5 worm cellular contexts compared by ENCODE assay signal in genomic region chrIV:2390251-2390672, ce11.
TF ChIP-seq lines count a peak whose summit lies in the region.

No protein-coding gene starts in this region.

TF ChIP-seq in whole organism, L1 larva, 84 proteins besides CTCF, POLR2A, EP300 and RAD21 (continues in another document):
- TF ChIP-seq lsy-2 (tag; optimal IDR thresholded peaks at IDR 0.05; lab: Kevin White, UChicago): peak; percentile 42 to 53
- TF ChIP-seq fkh-8 (tag; optimal IDR thresholded peaks at IDR 0.05; lab: Kevin White, UChicago): no peak
- no peak for TF ChIP-seq egl-13 (tag; optimal IDR thresholded peaks at IDR 0.05; lab: Kevin White, UChicago)
- no peak for TF ChIP-seq lin-15B (tag; optimal IDR thresholded peaks at IDR 0.05; lab: Kevin White, UChicago)
- TF ChIP-seq xbp-1 (tag; optimal IDR thresholded peaks at IDR 0.05; lab: Kevin White, UChicago): peak; percentile 12
- TF ChIP-seq elt-3 (tag; optimal IDR thresholded peaks at IDR 0.05; lab: Kevin White, UChicago): peak in 2 of 6 experiments; percentile 6 to 52
- no peak for TF ChIP-seq hlh-4 (tag; optimal IDR thresholded peaks at IDR 0.05; lab: Kevin White, UChicago)
- TF ChIP-seq nhr-84 (tag; optimal IDR thresholded peaks at IDR 0.05; lab: Kevin White, UChicago): no peak
- no peak for TF ChIP-seq egl-27 (tag; optimal IDR thresholded peaks at IDR 0.05; lab: Kevin White, UChicago)
- no peak for TF ChIP-seq efl-3 (GFP tag; optimal IDR thresholded peaks at IDR 0.05; lab: Kevin White, UChicago)
- no peak for TF ChIP-seq ceh-90 (tag; optimal IDR thresholded peaks at IDR 0.05; lab: Kevin White, UChicago)
- peak; percentile 21 for TF ChIP-seq lin-13 (GFP tag; optimal IDR thresholded peaks at IDR 0.05; lab: Kevin White, UChicago)
- no peak for TF ChIP-seq nhr-85 (tag; lab: Kevin White, UChicago)
- TF ChIP-seq nhr-90 (tag; optimal IDR thresholded peaks at IDR 0.05; lab: Kevin White, UChicago; ENCODE audit: poor library complexity): peak; percentile 58
- TF ChIP-seq isw-1 (GFP tag; IDR thresholded peaks at IDR 0.05; lab: Robert Waterston, UW): no peak
- TF ChIP-seq Y116A8C.19 (tag; optimal IDR thresholded peaks at IDR 0.05; lab: Kevin White, UChicago; ENCODE audit: borderline replicate concordance): no peak
- TF ChIP-seq ztf-4 (tag; optimal IDR thresholded peaks at IDR 0.05; lab: Kevin White, UChicago): peak; percentile 90
- peak; percentile 45 for TF ChIP-seq nhr-71 (tag; optimal IDR thresholded peaks at IDR 0.05; lab: Kevin White, UChicago)
- TF ChIP-seq snpc-4 (tag; optimal IDR thresholded peaks at IDR 0.05; lab: Kevin White, UChicago): no peak

TF ChIP-seq in whole organism, L3 larva, 47 proteins besides CTCF, POLR2A, EP300 and RAD21 (continues in another document):
- TF ChIP-seq elt-1 (tag; optimal IDR thresholded peaks at IDR 0.05; lab: Kevin White, UChicago): no peak
- TF ChIP-seq elt-2 (tag; optimal IDR thresholded peaks at IDR 0.05; lab: Kevin White, UChicago): peak; percentile 31
- no peak for TF ChIP-seq snpc-4 (tag; optimal IDR thresholded peaks at IDR 0.05; lab: Kevin White, UChicago)
- no peak for TF ChIP-seq fkh-10 (GFP tag; optimal IDR thresholded peaks at IDR 0.05; lab: Kevin White, UChicago)
- TF ChIP-seq aly-2 (tag; optimal IDR thresholded peaks at IDR 0.05; lab: Kevin White, UChicago): peak; percentile 45
- TF ChIP-seq mml-1 (tag; optimal IDR thresholded peaks at IDR 0.05; lab: Kevin White, UChicago): no peak
- TF ChIP-seq sea-2 (GFP tag; optimal IDR thresholded peaks at IDR 0.05; lab: Kevin White, UChicago): no peak
- TF ChIP-seq tbx-2 (tag; optimal IDR thresholded peaks at IDR 0.05; lab: Kevin White, UChicago): no peak
- no peak for TF ChIP-seq nhr-67 (tag; optimal IDR thresholded peaks at IDR 0.05; lab: Kevin White, UChicago)
- TF ChIP-seq nhr-11 (tag; optimal IDR thresholded peaks at IDR 0.05; lab: Kevin White, UChicago): no peak
- peak; percentile 44 for TF ChIP-seq nhr-43 (tag; optimal IDR thresholded peaks at IDR 0.05; lab: Kevin White, UChicago; ENCODE audit: poor library complexity, severe bottlenecking)
- TF ChIP-seq eor-1 (tag; optimal IDR thresholded peaks at IDR 0.05; lab: Kevin White, UChicago): no peak
- TF ChIP-seq ceh-9 (tag; optimal IDR thresholded peaks at IDR 0.05; lab: Kevin White, UChicago): no peak
- TF ChIP-seq unc-39 (tag; optimal IDR thresholded peaks at IDR 0.05; lab: Kevin White, UChicago): no peak
- no peak for TF ChIP-seq jun-1 (tag; optimal IDR thresholded peaks at IDR 0.05; lab: Kevin White, UChicago)
- TF ChIP-seq ceh-82 (tag; optimal IDR thresholded peaks at IDR 0.05; lab: Kevin White, UChicago): no peak
- TF ChIP-seq pha-4 (tag; optimal IDR thresholded peaks at IDR 0.05; lab: Kevin White, UChicago): peak; percentile 53
- peak; percentile 18 for TF ChIP-seq nhr-77 (tag; optimal IDR thresholded peaks at IDR 0.05; lab: Kevin White, UChicago)
- peak; percentile 35 for TF ChIP-seq lsy-12 (tag; optimal IDR thresholded peaks at IDR 0.05; lab: Kevin White, UChicago)
- TF ChIP-seq mdl-1 (tag; optimal IDR thresholded peaks at IDR 0.05; lab: Kevin White, UChicago): no peak

TF ChIP-seq in whole organism, early embryonic, 17 proteins besides CTCF, POLR2A, EP300 and RAD21:
- TF ChIP-seq ama-1 (optimal IDR thresholded peaks at IDR 0.05; lab: Kevin White, UChicago) (no peak), pes-1 (GFP tag; IDR thresholded peaks at IDR 0.05; lab: Robert Waterston, UW) (0 out of 2 replicates have a peak, but pooled peaks have one; percentile 22), B0310.2 (tag; optimal IDR thresholded peaks at IDR 0.05; lab: Kevin White, UChicago) (peak; percentile 15), hmbx-1 (tag; optimal IDR thresholded peaks at IDR 0.05; lab: Kevin White, UChicago) (peak; percentile 14)

TF ChIP-seq in whole organism, midembryonic, 9 proteins besides CTCF, POLR2A, EP300 and RAD21:
- TF ChIP-seq tab-1 (GFP tag; IDR thresholded peaks at IDR 0.05; lab: Robert Waterston, UW) (no peak), cog-1 (tag; optimal IDR thresholded peaks at IDR 0.05; lab: Kevin White, UChicago) (peak; percentile 3), ref-1 (GFP tag; conservative IDR thresholded peaks at IDR 0.05; lab: Robert Waterston, UW) (no peak), klf-2 (GFP tag; conservative IDR thresholded peaks at IDR 0.05; lab: Robert Waterston, UW) (no peak), ztf-23 (GFP tag; IDR thresholded peaks at IDR 0.05; lab: Robert Waterston, UW) (peak; percentile 72), flt-1 (GFP tag; IDR thresholded peaks at IDR 0.05; lab: Robert Waterston, UW) (no peak), med-1 (GFP tag; optimal IDR thresholded peaks at IDR 0.05; lab: Kevin White, UChicago; ENCODE audit: insufficient read depth) (no peak), ztf-29 (GFP tag; IDR thresholded peaks at IDR 0.05; lab: Robert Waterston, UW) (no peak), T22C8.4 (GFP tag; IDR thresholded peaks at IDR 0.05; lab: Robert Waterston, UW) (no peak)

TF ChIP-seq in whole organism, young adult, 124 proteins besides CTCF, POLR2A, EP300 and RAD21 (continues in another document):
- TF ChIP-seq tbx-9 (tag; optimal IDR thresholded peaks at IDR 0.05; lab: Kevin White, UChicago; ENCODE audit: borderline replicate concordance) (no peak), ceh-58 (GFP tag; IDR thresholded peaks at IDR 0.05; lab: Robert Waterston, UW) (no peak), F10E7.11 (tag; optimal IDR thresholded peaks at IDR 0.05; lab: Kevin White, UChicago) (peak; percentile 46), bed-2 (GFP tag; IDR thresholded peaks at IDR 0.05; lab: Robert Waterston, UW) (no peak), hlh-26 (GFP tag; conservative IDR thresholded peaks at IDR 0.05; lab: Robert Waterston, UW) (no peak), nfya-1 (tag; optimal IDR thresholded peaks at IDR 0.05; lab: Kevin White, UChicago; ENCODE audit: borderline replicate concordance, insufficient read depth) (no peak), F57A8.1 (GFP tag; optimal IDR thresholded peaks at IDR 0.05; lab: Kevin White, UChicago) (no peak), xnd-1 (tag; optimal IDR thresholded peaks at IDR 0.05; lab: Kevin White, UChicago) (no peak), sdz-38 (tag; optimal IDR thresholded peaks at IDR 0.05; lab: Kevin White, UChicago) (no peak), F22D6.2 (tag; optimal IDR thresholded peaks at IDR 0.05; lab: Kevin White, UChicago) (no peak), efl-1 (GFP tag; optimal IDR thresholded peaks at IDR 0.05; lab: Kevin White, UChicago) (peak; percentile 45), madf-10 (tag; optimal IDR thresholded peaks at IDR 0.05; lab: Kevin White, UChicago) (peak; percentile 29), Y53G8AR.9 (GFP tag; conservative IDR thresholded peaks at IDR 0.05; lab: Robert Waterston, UW) (peak; percentile 72; the same call in 1 of the 2 replicates), atf-7 (tag; optimal IDR thresholded peaks at IDR 0.05; lab: Kevin White, UChicago) (peak; percentile 61), cebp-2 (GFP tag; IDR thresholded peaks at IDR 0.05; lab: Robert Waterston, UW) (0 out of 2 replicates have a peak, but pooled peaks have one; percentile 56), pha-4 (tag; optimal IDR thresholded peaks at IDR 0.05; lab: Kevin White, UChicago) (no peak), ztf-26 (tag; optimal IDR thresholded peaks at IDR 0.05; lab: Kevin White, UChicago) (peak; percentile 60), snpc-4 (GFP tag; optimal IDR thresholded peaks at IDR 0.05; lab: Kevin White, UChicago) (peak; percentile 19), snpc-4 (tag; optimal IDR thresholded peaks at IDR 0.05; lab: Kevin White, UChicago) (peak in 2 of 4 experiments; percentile 34 to 44), athp-1 (tag; optimal IDR thresholded peaks at IDR 0.05; lab: Kevin White, UChicago) (peak; percentile 86), lsl-1 (GFP tag; optimal IDR thresholded peaks at IDR 0.05; lab: Kevin White, UChicago) (peak; percentile 39), let-526 (GFP tag; IDR thresholded peaks at IDR 0.05; lab: Robert Waterston, UW) (no peak), ceh-100 (GFP tag; IDR thresholded peaks at IDR 0.05; lab: Robert Waterston, UW) (no peak), hsf-1 (GFP tag; IDR thresholded peaks at IDR 0.05; lab: Robert Waterston, UW) (peak; percentile 62; the same call in 1 of the 2 replicates), ZK185.1 (tag; optimal IDR thresholded peaks at IDR 0.05; lab: Kevin White, UChicago; ENCODE audit: poor library complexity, severe bottlenecking) (no peak), let-607 (tag; optimal IDR thresholded peaks at IDR 0.05; lab: Kevin White, UChicago) (peak; percentile 64 to 89), ztf-22 (GFP tag; optimal IDR thresholded peaks at IDR 0.05; lab: Kevin White, UChicago) (no peak), lin-40 (tag; optimal IDR thresholded peaks at IDR 0.05; lab: Kevin White, UChicago) (peak; percentile 29), Y67H2A.10 (GFP tag; conservative IDR thresholded peaks at IDR 0.05; lab: Robert Waterston, UW) (no peak), aptf-2 (GFP tag; conservative IDR thresholded peaks at IDR 0.05; lab: Robert Waterston, UW) (no peak), attf-6 (GFP tag; IDR thresholded peaks at IDR 0.05; lab: Robert Waterston, UW) (peak; percentile 57; the same call in 1 of the 2 replicates), F57C9.4 (tag; optimal IDR thresholded peaks at IDR 0.05; lab: Kevin White, UChicago) (no peak), aptf-3 (GFP tag; IDR thresholded peaks at IDR 0.05; lab: Robert Waterston, UW) (no peak), mel-28 (tag; optimal IDR thresholded peaks at IDR 0.05; lab: Kevin White, UChicago; ENCODE audit: borderline replicate concordance) (no peak), lag-1 (GFP tag; IDR thresholded peaks at IDR 0.05; lab: Robert Waterston, UW) (no peak), sea-2 (GFP tag; IDR thresholded peaks at IDR 0.05; lab: Robert Waterston, UW) (no peak), F33H1.4 (GFP tag; IDR thresholded peaks at IDR 0.05; lab: Robert Waterston, UW) (peak; percentile 25; the same call in 1 of the 2 replicates), ztf-6 (GFP tag; IDR thresholded peaks at IDR 0.05; lab: Robert Waterston, UW) (no peak), zim-3 (tag; optimal IDR thresholded peaks at IDR 0.05; lab: Kevin White, UChicago) (no peak), fkh-3 (tag; optimal IDR thresholded peaks at IDR 0.05; lab: Kevin White, UChicago) (no peak), rec-8 (tag; optimal IDR thresholded peaks at IDR 0.05; lab: Kevin White, UChicago) (no peak), K12H6.12 (tag; optimal IDR thresholded peaks at IDR 0.05; lab: Kevin White, UChicago) (peak; percentile 19), B0019.2 (GFP tag; conservative IDR thresholded peaks at IDR 0.05; lab: Robert Waterston, UW) (no peak), ceh-27 (GFP tag; optimal IDR thresholded peaks at IDR 0.05; lab: Kevin White, UChicago) (no peak), zfh-2 (GFP tag; conservative IDR thresholded peaks at IDR 0.05; lab: Robert Waterston, UW) (no peak), ceh-79 (tag; optimal IDR thresholded peaks at IDR 0.05; lab: Kevin White, UChicago) (peak; percentile 36), C17E4.6 (GFP tag; IDR thresholded peaks at IDR 0.05; lab: Robert Waterston, UW) (no peak)

Comparison
In these comparisons a context has a peak if more than half of its experiments do, and no peak if none do; other contexts are left out.
1. Of the 8 proteins assayed by ChIP-seq in both whole organism, young adult and whole organism, L1 larva: peak only in whole organism, young adult: snpc-4 and unc-130; only in whole organism, L1 larva: ama-1, dpl-1 and nhr-90; in both: efl-1; in neither: 1; mixed calls (peak in some experiments, not most) for 1.